Fruit fly (Drosophila melanogaster): ENCODE results near the gene CG7215.
A peak's percentile ranks its signal among the peaks of the same experiment; 100 is the strongest.

DNA sequence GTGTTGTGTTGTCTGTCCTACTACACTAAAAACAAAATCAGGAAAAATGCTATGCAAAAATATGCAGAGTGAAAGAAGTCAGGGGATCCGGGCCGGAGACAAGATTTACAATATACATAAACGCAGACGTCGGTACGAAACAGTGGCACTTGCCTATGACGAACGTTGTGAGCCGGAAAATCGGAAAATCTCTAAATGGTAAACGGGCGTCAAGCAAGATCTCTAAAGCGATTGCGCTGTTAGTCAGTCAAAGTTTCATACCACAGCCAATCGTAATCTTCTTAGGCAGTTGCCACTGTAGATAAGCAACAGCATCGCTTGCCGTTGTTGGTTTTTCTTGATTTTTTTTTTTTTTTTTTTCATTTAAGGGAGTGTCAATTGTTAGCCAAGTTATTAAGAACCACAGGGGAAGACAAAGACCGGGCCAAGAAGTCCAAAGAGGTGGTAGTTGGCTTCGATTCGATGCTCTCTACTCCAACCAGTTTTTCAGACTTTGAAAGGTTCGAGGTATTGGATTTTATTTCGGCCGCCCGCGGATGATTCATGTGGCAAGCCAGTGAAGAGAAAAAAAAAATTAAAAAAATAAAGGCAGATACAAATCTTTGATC is 41.9 kb downstream of the CG7215 start:
- TF ChIP-seq Ets21C (GFP tag; optimal IDR thresholded peaks at IDR 0.05), result peak; percentile 72
- peak; percentile 47 for TF ChIP-seq CG16779 (tag; optimal IDR thresholded peaks at IDR 0.05)
- peak; percentile 82 for TF ChIP-seq CG11902 (GFP tag; optimal IDR thresholded peaks at IDR 0.05)
- peak; percentile 62 for TF ChIP-seq Sox102F (GFP tag; optimal IDR thresholded peaks at IDR 0.05)
- peak; percentile 65 for TF ChIP-seq Eip93F (GFP tag; optimal IDR thresholded peaks at IDR 0.05)
- peak; percentile 80 for TF ChIP-seq lz (GFP tag; optimal IDR thresholded peaks at IDR 0.05)
- peak; percentile 82 for TF ChIP-seq CG8119 (GFP tag; IDR thresholded peaks at IDR 0.05)
- peak; percentile 85 for TF ChIP-seq Gug (GFP tag; IDR thresholded peaks at IDR 0.05)
- TF ChIP-seq OdsH (GFP tag; optimal IDR thresholded peaks at IDR 0.05), result peak; percentile 86
- TF ChIP-seq CG10631 (GFP tag; optimal IDR thresholded peaks at IDR 0.05), result peak; percentile 84
- peak; percentile 81 for TF ChIP-seq CG15336 (GFP tag; IDR thresholded peaks at IDR 0.05)
- TF ChIP-seq CG6808 (GFP tag; optimal IDR thresholded peaks at IDR 0.05), result peak; percentile 81
- TF ChIP-seq Hr39 (GFP tag; optimal IDR thresholded peaks at IDR 0.05), result peak; percentile 87
